Fruit fly (Drosophila melanogaster) whole organism, embryonic: ENCODE results near the gene CG46467.
A peak's percentile ranks its signal among the peaks of the same experiment; 100 is the strongest.

Source experiments
- BtbVII ChIP-seq: fragments of 200-800 bp; sonication (Bioruptor generic); optimal IDR thresholded peaks from 3 replicates; lab custom pipeline; 2017; ENCODE audit warnings: missing biosample characterization, mild to moderate bottlenecking, missing genetic modification characterization
- CG12942 ChIP-seq: fragments of 200-800 bp; sonication (Bioruptor generic); optimal IDR thresholded peaks from 3 replicates; lab custom pipeline; 2016; ENCODE audit warnings: missing biosample characterization, missing genetic modification characterization
- CG13123 ChIP-seq: fragments of 200-800 bp; sonication (Bioruptor generic); optimal IDR thresholded peaks from 2 replicates; lab custom pipeline; 2016; ENCODE audit warnings: missing biosample characterization, missing genetic modification characterization
- CG17385 ChIP-seq: fragments of 200-800 bp; sonication (Bioruptor generic); optimal IDR thresholded peaks from 3 replicates; lab custom pipeline; 2018; ENCODE audit warnings: missing biosample characterization, mild to moderate bottlenecking, missing genetic modification characterization
- CG2199 ChIP-seq: fragments of 200-800 bp; sonication (Bioruptor generic); IDR thresholded peaks from 3 replicates; pipeline ENCODE4 v1.3.6; 2022; ENCODE audit warnings: missing biosample characterization, missing genetic modification characterization
- CG2678 ChIP-seq: fragments of 200-800 bp; sonication (Bioruptor generic); optimal IDR thresholded peaks from 3 replicates; lab custom pipeline; 2019; ENCODE audit warnings: missing biosample characterization, mild to moderate bottlenecking, missing genetic modification characterization, moderate library complexity
- CG6254 ChIP-seq: fragments of 200-800 bp; sonication (Bioruptor generic); optimal IDR thresholded peaks from 3 replicates; lab custom pipeline; 2017; ENCODE audit warnings: mild to moderate bottlenecking, missing biosample characterization, missing genetic modification reagents, missing genetic modification characterization
- CG6813 ChIP-seq: fragments of 200-800 bp; sonication (Bioruptor generic); optimal IDR thresholded peaks from 2 replicates; lab custom pipeline; 2017; ENCODE audit warnings: missing biosample characterization, missing genetic modification characterization, mild to moderate bottlenecking, moderate library complexity, missing genetic modification reagents
- CG7987 ChIP-seq: fragments of 200-800 bp; sonication (Bioruptor generic); optimal IDR thresholded peaks from 2 replicates; lab custom pipeline; 2018; ENCODE audit warnings: missing biosample characterization, mild to moderate bottlenecking, missing genetic modification characterization, moderate library complexity
- CG8089 ChIP-seq: fragments of 200-800 bp; sonication (Bioruptor generic); optimal IDR thresholded peaks from 3 replicates; lab custom pipeline; 2016; ENCODE audit warnings: missing biosample characterization, missing genetic modification characterization
- CG8359 ChIP-seq: fragments of 200-800 bp; sonication (Bioruptor generic); optimal IDR thresholded peaks from 2 replicates; lab custom pipeline; 2017; ENCODE audit warnings: missing biosample characterization, mild to moderate bottlenecking, missing genetic modification characterization, borderline replicate concordance
- CG8765 ChIP-seq: fragments of 200-800 bp; sonication (Bioruptor generic); IDR thresholded peaks from 2 replicates; pipeline ENCODE4 v1.3.6; 2022; ENCODE audit warnings: missing biosample characterization, missing genetic modification characterization
- CG8924 ChIP-seq: fragments of 200-800 bp; optimal IDR thresholded peaks from 3 replicates; lab custom pipeline; 2019; ENCODE audit warnings: missing biosample characterization, mild to moderate bottlenecking, missing genetic modification characterization, moderate library complexity
- CTCF ChIP-seq: fragments of 200-800 bp; sonication (Bioruptor generic); optimal IDR thresholded peaks from 2 replicates; lab custom pipeline; 2017; ENCODE audit warnings: missing biosample characterization, mild to moderate bottlenecking, missing genetic modification characterization, moderate library complexity
- CoRest ChIP-seq: fragments of 200-800 bp; sonication (Bioruptor generic); optimal IDR thresholded peaks from 3 replicates; lab custom pipeline; 2018; ENCODE audit warnings: missing biosample characterization, mild to moderate bottlenecking, missing genetic modification characterization, moderate library complexity
- Deaf1 ChIP-seq: fragments of 200-800 bp; optimal IDR thresholded peaks from 3 replicates; lab custom pipeline; 2019; ENCODE audit warnings: missing biosample characterization, mild to moderate bottlenecking, missing genetic modification characterization, moderate library complexity
- Dfd ChIP-seq, 2 experiments: fragments of >200 bp; optimal IDR thresholded peaks; 2 replicates each; lab custom pipeline; 2017; ENCODE audit warnings: missing biosample characterization in 2 of 2, missing genetic modification characterization in 2 of 2
- Dip2 ChIP-seq: fragments of 200-800 bp; sonication (Bioruptor generic); IDR thresholded peaks from 2 replicates; pipeline ENCODE4 v1.3.6; 2022; ENCODE audit warnings: missing biosample characterization, missing genetic modification characterization
- Eip74EF ChIP-seq, 2 experiments: fragments of 200-800 bp in 1 of 2; fragments of >200 bp in 1 of 2; sonication (Bioruptor generic) in 1 of 2; optimal IDR thresholded peaks; 2 replicates each; lab custom pipeline; 2017 to 2019; ENCODE audit warnings: missing biosample characterization in 2 of 2, missing genetic modification characterization in 2 of 2, mild to moderate bottlenecking in 1 of 2, moderate library complexity in 1 of 2
- Elba2 ChIP-seq: fragments of 200-800 bp; sonication (Bioruptor generic); optimal IDR thresholded peaks from 3 replicates; lab custom pipeline; 2016; ENCODE audit warnings: missing biosample characterization, missing genetic modification characterization
- Ets65A ChIP-seq: fragments of 200-800 bp; sonication (Bioruptor generic); peaks from one replicate; lab custom pipeline; 2016; ENCODE audit warnings: missing biosample characterization, missing genetic modification characterization
- Med ChIP-seq: fragments of 200-800 bp; sonication (Bioruptor generic); peaks from one replicate; lab custom pipeline; 2016; ENCODE audit warnings: missing biosample characterization, missing genetic modification characterization, mild to moderate bottlenecking, inconsistent platforms, moderate library complexity
- Myb ChIP-seq: fragments of 200-800 bp; sonication (Bioruptor generic); optimal IDR thresholded peaks from 2 replicates; lab custom pipeline; 2016; ENCODE audit warnings: missing biosample characterization, missing genetic modification characterization
- NfI ChIP-seq: fragments of 200-800 bp; sonication (Bioruptor generic); optimal IDR thresholded peaks from 3 replicates; lab custom pipeline; 2018; ENCODE audit warnings: missing biosample characterization, mild to moderate bottlenecking, missing genetic modification characterization, moderate library complexity
- Opbp ChIP-seq: fragments of 200-800 bp; sonication (Bioruptor generic); IDR thresholded peaks from 3 replicates; pipeline ENCODE4 v1.3.6; 2022; ENCODE audit warnings: missing biosample characterization, missing genetic modification characterization; ENCODE audit not compliant: partially characterized antibody
- Xbp1 ChIP-seq: fragments of 200-800 bp; sonication (Bioruptor generic); optimal IDR thresholded peaks from 3 replicates; lab custom pipeline; 2016; ENCODE audit warnings: missing biosample characterization, mild to moderate bottlenecking, missing genetic modification characterization
- YL-1 ChIP-seq: fragments of 200-800 bp; sonication (Bioruptor generic); optimal IDR thresholded peaks from 3 replicates; lab custom pipeline; 2017; ENCODE audit warnings: missing biosample characterization, mild to moderate bottlenecking, missing genetic modification characterization
- abd-A ChIP-seq: fragments of 200-800 bp; sonication (Bioruptor generic); optimal IDR thresholded peaks from 3 replicates; lab custom pipeline; 2019; ENCODE audit warnings: missing biosample characterization, mild to moderate bottlenecking, missing genetic modification characterization, moderate library complexity
- aop ChIP-seq: fragments of 200-800 bp; sonication (Bioruptor generic); IDR thresholded peaks from 2 replicates; pipeline ENCODE4 v1.3.6; 2022; ENCODE audit warnings: missing biosample characterization, missing genetic modification characterization
- ara ChIP-seq: fragments of 200-800 bp; sonication (Bioruptor generic); IDR thresholded peaks from 2 replicates; pipeline ENCODE4 v1.3.6; 2022; ENCODE audit warnings: missing biosample characterization, missing genetic modification characterization
- ash1 ChIP-seq: fragments of 200-800 bp; sonication (Bioruptor generic); optimal IDR thresholded peaks from 2 replicates; lab custom pipeline; 2018; ENCODE audit warnings: missing biosample characterization, mild to moderate bottlenecking, missing genetic modification characterization
- cas ChIP-seq: fragments of 200-800 bp; sonication (Bioruptor generic); IDR thresholded peaks from 2 replicates; pipeline ENCODE4 v1.3.6; 2022; ENCODE audit warnings: missing biosample characterization, missing genetic modification characterization
- chm ChIP-seq: fragments of 200-800 bp; sonication (Bioruptor generic); IDR thresholded peaks from 2 replicates; pipeline ENCODE4 v1.3.6; 2022; ENCODE audit warnings: missing biosample characterization, missing genetic modification characterization
- ci ChIP-seq: fragments of 200-800 bp; sonication (Bioruptor generic); IDR thresholded peaks from 3 replicates; pipeline ENCODE4 v1.3.6; 2022; ENCODE audit warnings: missing biosample characterization, missing genetic modification characterization
- gcm ChIP-seq: fragments of 200-800 bp; sonication (Bioruptor generic); optimal IDR thresholded peaks from 2 replicates; lab custom pipeline; 2019; ENCODE audit warnings: missing biosample characterization, mild to moderate bottlenecking, missing genetic modification characterization, moderate library complexity
- insv ChIP-seq, 2 experiments: fragments of 200-800 bp; sonication (Bioruptor generic); optimal IDR thresholded peaks; 3 replicates each; lab custom pipeline; 2016 to 2018; ENCODE audit warnings: missing biosample characterization in 2 of 2, missing genetic modification characterization in 2 of 2
- lbe ChIP-seq: fragments of 200-800 bp; sonication (Bioruptor generic); optimal IDR thresholded peaks from 2 replicates; lab custom pipeline; 2016; ENCODE audit warnings: missing biosample characterization, mild to moderate bottlenecking, missing genetic modification characterization
- nerfin-1 ChIP-seq: fragments of 200-800 bp; sonication (Bioruptor generic); optimal IDR thresholded peaks from 3 replicates; lab custom pipeline; 2019; ENCODE audit warnings: missing biosample characterization, mild to moderate bottlenecking, missing genetic modification characterization, moderate library complexity
- peb ChIP-seq: fragments of 200-800 bp; sonication (Bioruptor generic); IDR thresholded peaks from 2 replicates; pipeline ENCODE4 v1.3.6; 2022; ENCODE audit warnings: missing biosample characterization, missing genetic modification characterization
- pfk ChIP-seq: fragments of 200-800 bp; sonication (Bioruptor generic); optimal IDR thresholded peaks from 2 replicates; lab custom pipeline; 2018; ENCODE audit warnings: missing biosample characterization, mild to moderate bottlenecking, missing genetic modification characterization, moderate library complexity
- pita ChIP-seq: fragments of 200-800 bp; sonication (Bioruptor generic); optimal IDR thresholded peaks from 2 replicates; lab custom pipeline; 2017; ENCODE audit warnings: missing biosample characterization, mild to moderate bottlenecking, missing genetic modification characterization
- schlank ChIP-seq: fragments of 200-800 bp; sonication (Bioruptor generic); optimal IDR thresholded peaks from 2 replicates; lab custom pipeline; 2018; ENCODE audit warnings: missing biosample characterization, mild to moderate bottlenecking, missing genetic modification characterization
- seq ChIP-seq: fragments of 200-800 bp; sonication (Bioruptor generic); IDR thresholded peaks from 2 replicates; pipeline ENCODE4 v1.3.6; 2022; ENCODE audit warnings: missing biosample characterization, missing genetic modification characterization
- sima ChIP-seq: fragments of 200-800 bp; sonication (Bioruptor generic); optimal IDR thresholded peaks from 2 replicates; lab custom pipeline; 2016; ENCODE audit warnings: missing biosample characterization, missing genetic modification characterization
- sna ChIP-seq: fragments of 200-800 bp; sonication (Bioruptor generic); IDR thresholded peaks from 2 replicates; pipeline ENCODE4 v1.3.6; 2022; ENCODE audit warnings: missing biosample characterization, missing genetic modification characterization; ENCODE audit not compliant: partially characterized antibody
- ttk ChIP-seq: fragments of 200-800 bp; sonication (Bioruptor generic); IDR thresholded peaks from 2 replicates; pipeline ENCODE4 v2.1.2; 2022; ENCODE audit warnings: missing biosample characterization, missing genetic modification characterization
- z ChIP-seq: fragments of 200-800 bp; sonication (Bioruptor generic); IDR thresholded peaks from 3 replicates; pipeline ENCODE4 v1.3.6; 2022; ENCODE audit warnings: missing biosample characterization, missing genetic modification characterization
- zfh2 ChIP-seq: fragments of 200-800 bp; sonication (Bioruptor generic); optimal IDR thresholded peaks from 2 replicates; lab custom pipeline; 2016; ENCODE audit warnings: missing biosample characterization, missing genetic modification characterization

The CG46467 gene

DNA sequence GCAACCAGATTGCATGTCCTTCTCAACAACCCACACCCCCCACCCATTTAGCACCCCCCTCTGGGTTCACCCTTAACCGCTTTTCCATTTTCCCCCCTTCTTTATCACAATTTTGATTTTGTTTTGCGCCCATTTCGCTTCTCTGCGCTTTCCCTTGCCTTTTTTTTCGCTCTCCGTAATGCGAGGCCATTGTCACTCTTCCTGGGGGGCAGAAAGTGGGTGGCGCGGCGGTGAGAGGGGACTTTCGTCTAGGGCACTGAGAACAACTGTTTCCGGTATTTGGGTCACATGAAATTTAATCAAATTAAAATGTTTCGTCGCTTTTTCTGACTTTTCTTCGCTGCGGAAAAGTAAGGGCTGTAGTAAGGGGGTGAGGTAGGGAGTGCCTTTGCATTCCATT is 7.5 kb downstream of the CG46467 start (continued):
- no peak for TF ChIP-seq ara (GFP tag; lab: Robert Waterston, UW)
- TF ChIP-seq lbe (GFP tag; lab: Kevin White, UChicago), result no peak
- no peak for TF ChIP-seq insv (GFP tag; optimal IDR thresholded peaks at IDR 0.05; lab: Kevin White, UChicago)
- no peak for TF ChIP-seq Opbp
- no peak for TF ChIP-seq pita (GFP tag; lab: Kevin White, UChicago)
- TF ChIP-seq nerfin-1 (tag; lab: Kevin White, UChicago), result peak; percentile 40
- no peak for TF ChIP-seq CG2678 (tag; lab: Kevin White, UChicago)
- peak; percentile 49; the same call in 1 of the 2 replicates for TF ChIP-seq ttk (GFP tag; lab: Robert Waterston, UW)
- TF ChIP-seq CTCF (GFP tag; lab: Kevin White, UChicago), result no peak
- peak; percentile 32 for TF ChIP-seq ash1 (GFP tag; lab: Kevin White, UChicago)
- no peak for TF ChIP-seq schlank
- TF ChIP-seq z (GFP tag; lab: Robert Waterston, UW), result 0 out of 3 replicates have a peak, but pooled peaks have one; percentile 14
- peak; percentile 94 for TF ChIP-seq abd-A (tag; lab: Kevin White, UChicago)
- TF ChIP-seq seq (GFP tag; lab: Robert Waterston, UW), result 0 out of 2 replicates have a peak, but pooled peaks have one; percentile 7
- TF ChIP-seq CG6813 (GFP tag; lab: Kevin White, UChicago), result no peak
- no peak for TF ChIP-seq peb (GFP tag; lab: Robert Waterston, UW)
- TF ChIP-seq CG2199 (GFP tag; lab: Robert Waterston, UW), result 0 out of 3 replicates have a peak, but pooled peaks have one; percentile 49
- TF ChIP-seq CG8089 (GFP tag; lab: Kevin White, UChicago), result no peak
- TF ChIP-seq sima (GFP tag; lab: Kevin White, UChicago), result no peak
- TF ChIP-seq CG8924 (tag; lab: Kevin White, UChicago), result no peak
- TF ChIP-seq aop (GFP tag; lab: Robert Waterston, UW), result no peak
- no peak for TF ChIP-seq CG12942 (GFP tag; lab: Kevin White, UChicago)
- no peak for TF ChIP-seq BtbVII (GFP tag; lab: Kevin White, UChicago)
- peak; percentile 1 for TF ChIP-seq Med (GFP tag; lab: Kevin White, UChicago)

DNA sequence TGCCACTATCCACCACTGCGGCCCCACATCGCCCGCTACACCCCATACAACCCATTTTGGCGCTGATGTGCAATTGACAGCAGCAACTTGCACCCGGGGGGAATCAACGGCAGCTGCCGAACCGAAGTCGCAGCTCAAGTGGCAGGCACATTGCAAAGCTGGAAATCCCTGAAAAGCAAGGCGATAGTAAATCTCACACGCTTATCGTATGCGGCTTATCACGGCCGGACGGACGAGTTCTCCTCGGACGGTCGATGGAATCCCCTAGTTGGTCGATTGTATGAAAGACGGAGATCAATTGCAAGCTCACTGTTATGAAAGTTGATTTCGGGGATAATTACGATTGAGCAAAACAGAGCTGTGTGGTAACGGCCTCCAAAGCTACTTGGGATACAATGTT is 8.3 kb downstream of the CG46467 start:
- TF ChIP-seq pfk (no peak), ci (0 out of 3 replicates have a peak, but pooled peaks have one; percentile 37), CoRest (tag; lab: Kevin White, UChicago) (no peak), CG13123 (GFP tag; lab: Kevin White, UChicago) (no peak), CG8359 (no peak), Ets65A (GFP tag; lab: Kevin White, UChicago) (peak; percentile 15), Med (GFP tag; lab: Kevin White, UChicago) (peak; percentile 62), zfh2 (GFP tag; lab: Kevin White, UChicago) (no peak), CG8765 (GFP tag; lab: Robert Waterston, UW) (no peak), chm (GFP tag; lab: Robert Waterston, UW) (0 out of 2 replicates have a peak, but pooled peaks have one; percentile 11)

DNA sequence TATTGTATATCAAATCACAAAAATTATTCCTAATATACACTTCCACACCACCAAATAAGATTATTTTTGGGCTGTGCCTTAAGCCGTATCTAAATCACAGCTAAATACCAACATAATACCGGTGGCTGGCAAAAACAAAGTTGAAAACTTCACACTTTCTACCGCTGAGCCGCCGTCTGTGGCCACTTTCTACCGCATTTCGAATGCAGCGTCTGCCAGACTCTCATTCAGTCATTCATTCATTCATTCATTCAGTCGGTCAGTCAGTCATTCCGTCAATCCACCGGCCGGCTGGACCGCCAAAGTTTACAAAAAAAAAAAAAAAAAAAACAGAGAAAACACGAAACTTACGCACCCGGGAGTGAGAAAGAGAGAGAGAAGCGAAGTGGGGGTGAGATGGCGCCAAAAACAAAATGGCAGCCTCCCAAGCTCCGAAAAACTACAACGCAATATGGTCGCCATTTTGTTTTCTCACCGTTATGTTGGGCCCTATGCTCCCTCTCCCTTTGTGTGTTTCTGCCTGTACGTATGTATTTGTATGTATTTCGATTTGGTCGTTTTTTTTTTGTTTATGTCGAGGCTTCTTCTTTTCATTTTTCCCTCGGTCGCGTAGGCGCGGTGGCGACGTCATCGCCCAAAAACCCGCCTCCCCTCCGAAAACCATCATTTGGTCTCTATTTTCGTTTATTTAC is 8.9 kb downstream of the CG46467 start:
- TF ChIP-seq Elba2 (GFP tag; lab: Kevin White, UChicago) (no peak), YL-1 (no peak), CG7987 (GFP tag; lab: Kevin White, UChicago) (no peak), sna (GFP tag; lab: Robert Waterston, UW) (peak; percentile 49; the same call in 1 of the 2 replicates), CG6254 (GFP tag; lab: Kevin White, UChicago) (no peak), cas (GFP tag; lab: Robert Waterston, UW) (no peak), NfI (GFP tag; lab: Kevin White, UChicago) (no peak), Eip74EF (GFP tag; optimal IDR thresholded peaks at IDR 0.05; lab: Kevin White, UChicago) (peak in 1 of 2 experiments; percentile 10), aop (GFP tag; lab: Robert Waterston, UW) (no peak), Dfd (GFP tag; optimal IDR thresholded peaks at IDR 0.05; lab: Kevin White, UChicago) (no peak), Deaf1 (peak; percentile 37), Xbp1 (GFP tag; lab: Kevin White, UChicago) (no peak), gcm (no peak), Myb (GFP tag; lab: Kevin White, UChicago) (no peak), Dip2 (GFP tag; lab: Robert Waterston, UW) (no peak), CG17385 (GFP tag; lab: Kevin White, UChicago) (peak; percentile 63)
